Fruit fly (Drosophila melanogaster) whole organism, pupa: Measurements from ENCODE around the gene CG46467.

Source experiments
- CG10348 ChIP-seq: fragments of 200-800 bp; sonication (Bioruptor generic); IDR thresholded peaks from 2 replicates; pipeline ENCODE4 v1.3.6; 2022; ENCODE audit warnings: missing biosample characterization, missing genetic modification characterization
- CG12605 ChIP-seq: fragments of 200-800 bp; sonication (Bioruptor generic); IDR thresholded peaks from 2 replicates; pipeline ENCODE4 v1.3.6; 2022; ENCODE audit warnings: missing biosample characterization, missing genetic modification characterization
- CG13204 ChIP-seq: fragments of 200-800 bp; sonication (Bioruptor generic); optimal IDR thresholded peaks from 2 replicates; lab custom pipeline; 2018; ENCODE audit warnings: missing biosample characterization, mild to moderate bottlenecking, missing genetic modification characterization, moderate library complexity
- CG15710 ChIP-seq: fragments of 200-800 bp; sonication (Bioruptor generic); optimal IDR thresholded peaks from 2 replicates; lab custom pipeline; 2018; ENCODE audit warnings: missing biosample characterization, mild to moderate bottlenecking, missing genetic modification characterization, moderate library complexity
- CG32121 ChIP-seq: fragments of 200-800 bp; sonication (Bioruptor generic); IDR thresholded peaks from 2 replicates; pipeline ENCODE4 v1.3.6; 2022; ENCODE audit warnings: missing biosample characterization, missing genetic modification characterization
- CG8301 ChIP-seq: fragments of 200-800 bp; sonication (Bioruptor generic); optimal IDR thresholded peaks from 2 replicates; lab custom pipeline; 2018; ENCODE audit warnings: missing biosample characterization, mild to moderate bottlenecking, missing genetic modification characterization
- D1 ChIP-seq: fragments of 200-800 bp; sonication (Bioruptor generic); optimal IDR thresholded peaks from 2 replicates; lab custom pipeline; 2018; ENCODE audit warnings: missing biosample characterization, mild to moderate bottlenecking, missing genetic modification characterization, moderate library complexity
- EcR ChIP-seq: fragments of 200-800 bp; sonication (Bioruptor generic); optimal IDR thresholded peaks from 3 replicates; lab custom pipeline; 2019; ENCODE audit warnings: missing biosample characterization, missing genetic modification characterization, mild to moderate bottlenecking, moderate library complexity, missing genetic modification reagents
- Ets98B ChIP-seq: fragments of 200-800 bp; sonication (Bioruptor generic); IDR thresholded peaks from 2 replicates; pipeline ENCODE4 v1.3.6; 2022; ENCODE audit warnings: missing biosample characterization, missing genetic modification characterization
- Pif1B ChIP-seq: fragments of 200-800 bp; sonication (Bioruptor generic); optimal IDR thresholded peaks from 3 replicates; lab custom pipeline; 2016; ENCODE audit warnings: missing biosample characterization, missing genetic modification characterization
- Snoo ChIP-seq: fragments of 200-800 bp; sonication (Bioruptor generic); optimal IDR thresholded peaks from 3 replicates; lab custom pipeline; 2017; ENCODE audit warnings: missing biosample characterization, mild to moderate bottlenecking, missing genetic modification characterization, inconsistent platforms
- fd96Ca ChIP-seq: fragments of 200-800 bp; sonication (Bioruptor generic); IDR thresholded peaks from 3 replicates; pipeline ENCODE4 v1.3.6; 2022; ENCODE audit warnings: missing biosample characterization, missing genetic modification characterization
- gl ChIP-seq: fragments of 200-800 bp; sonication (Bioruptor generic); optimal IDR thresholded peaks from 2 replicates; lab custom pipeline; 2018; ENCODE audit warnings: missing biosample characterization, mild to moderate bottlenecking, missing genetic modification characterization
- rn ChIP-seq: fragments of 200-800 bp; sonication (Bioruptor generic); IDR thresholded peaks from 2 replicates; pipeline ENCODE4 v1.3.6; 2022; ENCODE audit warnings: missing biosample characterization, missing genetic modification characterization

DNA sequence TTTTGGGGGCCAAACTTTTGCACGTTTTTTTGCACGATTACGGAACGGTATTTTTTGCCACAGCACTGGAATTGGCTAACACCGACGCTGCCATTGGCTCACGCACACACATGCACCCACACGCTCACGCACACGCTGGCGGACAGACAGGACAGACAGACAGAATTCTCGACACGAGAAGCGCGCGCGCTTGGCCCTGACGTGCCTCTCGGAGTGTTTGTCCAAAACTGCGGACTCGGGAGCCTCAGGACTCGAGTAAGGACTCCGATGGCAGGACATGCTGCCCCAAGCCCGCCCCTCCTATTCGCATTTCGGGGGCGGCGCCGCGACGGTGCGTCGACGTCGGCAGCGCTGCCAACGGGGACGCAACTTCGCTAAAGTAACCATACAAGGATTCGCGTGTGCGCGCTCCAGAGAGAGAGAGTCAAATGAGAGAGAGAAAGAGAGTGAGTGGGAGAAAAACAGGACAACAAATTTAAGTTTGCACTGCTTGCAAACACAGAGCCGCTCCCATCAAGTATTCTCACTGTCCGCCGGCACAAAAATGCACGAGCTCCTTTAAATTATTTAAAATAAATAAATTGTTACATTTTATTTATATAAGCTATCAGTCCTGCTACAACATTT is 6.5 kb upstream of the CG46467 start, which contains the start of gene Teh1:
- TF ChIP-seq gl (tag; lab: Kevin White, UChicago), result no peak
- no peak for TF ChIP-seq CG10348 (GFP tag; lab: Robert Waterston, UW)
- no peak for TF ChIP-seq rn (GFP tag; lab: Robert Waterston, UW)
- no peak for TF ChIP-seq Pif1B (GFP tag; lab: Kevin White, UChicago)
- no peak for TF ChIP-seq CG13204
- no peak for TF ChIP-seq Snoo (tag; lab: Kevin White, UChicago)
- TF ChIP-seq CG32121 (GFP tag; lab: Robert Waterston, UW), result no peak
- no peak for TF ChIP-seq Ets98B (GFP tag; lab: Robert Waterston, UW)
- TF ChIP-seq fd96Ca (GFP tag; lab: Robert Waterston, UW), result no peak
- no peak for TF ChIP-seq EcR
- TF ChIP-seq CG12605 (GFP tag; lab: Robert Waterston, UW), result no peak
- TF ChIP-seq D1 (tag; lab: Kevin White, UChicago), result no peak
- no peak for TF ChIP-seq CG8301
- no peak for TF ChIP-seq CG15710 (tag; lab: Kevin White, UChicago)
